Fruit fly (Drosophila melanogaster) whole organism, embryonic: ENCODE results near the gene CG31445.

ENCODE experiments used
- CG10366 ChIP-seq: fragments of 200-800 bp; sonication (Bioruptor generic); IDR thresholded peaks from 2 replicates; pipeline ENCODE4 v1.3.6; 2022; ENCODE audit warnings: missing biosample characterization, missing genetic modification characterization
- CG11504 ChIP-seq: fragments of 200-800 bp; sonication (Bioruptor generic); optimal IDR thresholded peaks from 3 replicates; lab custom pipeline; 2019; ENCODE audit warnings: missing biosample characterization, mild to moderate bottlenecking, missing genetic modification characterization, moderate library complexity
- CG12391 ChIP-seq: fragments of 200-800 bp; sonication (Bioruptor generic); optimal IDR thresholded peaks from 3 replicates; lab custom pipeline; 2018; ENCODE audit warnings: missing biosample characterization, mild to moderate bottlenecking, missing genetic modification characterization, moderate library complexity
- CG12942 ChIP-seq: fragments of 200-800 bp; sonication (Bioruptor generic); optimal IDR thresholded peaks from 3 replicates; lab custom pipeline; 2016; ENCODE audit warnings: missing biosample characterization, missing genetic modification characterization
- CG17359 ChIP-seq: fragments of 200-800 bp; sonication (Bioruptor generic); optimal IDR thresholded peaks from 3 replicates; lab custom pipeline; 2018; ENCODE audit warnings: missing biosample characterization, mild to moderate bottlenecking, missing genetic modification characterization, moderate library complexity
- CG2678 ChIP-seq: fragments of 200-800 bp; sonication (Bioruptor generic); optimal IDR thresholded peaks from 3 replicates; lab custom pipeline; 2019; ENCODE audit warnings: missing biosample characterization, mild to moderate bottlenecking, missing genetic modification characterization, moderate library complexity
- CG3407 ChIP-seq: fragments of 200-800 bp; sonication (Bioruptor generic); optimal IDR thresholded peaks from 2 replicates; lab custom pipeline; 2018; ENCODE audit warnings: missing biosample characterization, mild to moderate bottlenecking, missing genetic modification characterization
- CG4730 ChIP-seq: fragments of 200-800 bp; sonication (Bioruptor generic); IDR thresholded peaks from 2 replicates; pipeline ENCODE4 v1.3.6; 2022; ENCODE audit warnings: missing biosample characterization, missing genetic modification characterization
- CG6254 ChIP-seq: fragments of 200-800 bp; sonication (Bioruptor generic); optimal IDR thresholded peaks from 3 replicates; lab custom pipeline; 2017; ENCODE audit warnings: mild to moderate bottlenecking, missing biosample characterization, missing genetic modification reagents, missing genetic modification characterization
- CG7357 ChIP-seq: fragments of 200-800 bp; sonication (Bioruptor generic); IDR thresholded peaks from 3 replicates; pipeline ENCODE4 v1.3.6; 2022; ENCODE audit warnings: missing biosample characterization, missing genetic modification characterization
- CG7556 ChIP-seq: fragments of 200-800 bp; sonication (Bioruptor generic); optimal IDR thresholded peaks from 2 replicates; lab custom pipeline; 2017; ENCODE audit warnings: missing biosample characterization, mild to moderate bottlenecking, missing genetic modification characterization
- CG7839 ChIP-seq: fragments of 200-800 bp; sonication (Bioruptor generic); optimal IDR thresholded peaks from 3 replicates; lab custom pipeline; 2018; ENCODE audit warnings: missing biosample characterization, mild to moderate bottlenecking, missing genetic modification characterization, moderate library complexity
- CG8924 ChIP-seq: fragments of 200-800 bp; optimal IDR thresholded peaks from 3 replicates; lab custom pipeline; 2019; ENCODE audit warnings: missing biosample characterization, mild to moderate bottlenecking, missing genetic modification characterization, moderate library complexity
- Camta ChIP-seq: fragments of 200-800 bp; sonication (Bioruptor generic); optimal IDR thresholded peaks from 2 replicates; lab custom pipeline; 2016; ENCODE audit warnings: missing biosample characterization, missing genetic modification characterization
- CoRest ChIP-seq: fragments of 200-800 bp; sonication (Bioruptor generic); optimal IDR thresholded peaks from 3 replicates; lab custom pipeline; 2018; ENCODE audit warnings: missing biosample characterization, mild to moderate bottlenecking, missing genetic modification characterization, moderate library complexity
- D19A ChIP-seq: fragments of 200-800 bp; optimal IDR thresholded peaks from 3 replicates; lab custom pipeline; 2019; ENCODE audit warnings: missing biosample characterization, mild to moderate bottlenecking, missing genetic modification characterization, moderate library complexity
- Dad ChIP-seq: fragments of 200-800 bp; sonication (Bioruptor generic); optimal IDR thresholded peaks from 3 replicates; lab custom pipeline; 2016; ENCODE audit warnings: missing biosample characterization, missing genetic modification characterization
- HLH54F ChIP-seq: fragments of 200-800 bp; sonication (Bioruptor generic); optimal IDR thresholded peaks from 3 replicates; lab custom pipeline; 2016; ENCODE audit warnings: missing biosample characterization, missing genetic modification characterization
- Hr51 ChIP-seq, 2 experiments: fragments of 200-800 bp; sonication (Bioruptor generic); optimal IDR thresholded peaks; 2 replicates in 1 of 2; 3 replicates in 1 of 2; lab custom pipeline; 2016 to 2018; ENCODE audit warnings: missing biosample characterization in 2 of 2, missing genetic modification characterization in 2 of 2, mild to moderate bottlenecking in 1 of 2, moderate library complexity in 1 of 2
- Kr ChIP-seq: fragments of 200-800 bp; sonication (Bioruptor generic); optimal IDR thresholded peaks from 2 replicates; lab custom pipeline; 2017; ENCODE audit warnings: missing biosample characterization, mild to moderate bottlenecking, missing genetic modification characterization
- MTF-1 ChIP-seq: fragments of 200-800 bp; sonication (Bioruptor generic); optimal IDR thresholded peaks from 2 replicates; lab custom pipeline; 2018; ENCODE audit warnings: missing biosample characterization, mild to moderate bottlenecking, missing genetic modification characterization, borderline replicate concordance
- Mrtf ChIP-seq: fragments of 200-800 bp; sonication (Bioruptor generic); IDR thresholded peaks from 3 replicates; pipeline ENCODE4 v1.3.6; 2022; ENCODE audit warnings: missing biosample characterization, missing genetic modification characterization
- Oli ChIP-seq: fragments of 200-800 bp; sonication (Bioruptor generic); optimal IDR thresholded peaks from 2 replicates; lab custom pipeline; 2018; ENCODE audit warnings: missing biosample characterization, mild to moderate bottlenecking, missing genetic modification characterization, moderate library complexity
- PHDP ChIP-seq: fragments of 200-800 bp; sonication (Bioruptor generic); optimal IDR thresholded peaks from 3 replicates; lab custom pipeline; 2018; ENCODE audit warnings: missing biosample characterization, mild to moderate bottlenecking, missing genetic modification characterization, moderate library complexity
- Sin3A ChIP-seq: fragments of >200 bp; optimal IDR thresholded peaks from 2 replicates; lab custom pipeline; 2018
- Sox102F ChIP-seq: fragments of 200-800 bp; sonication (Bioruptor generic); optimal IDR thresholded peaks from 2 replicates; lab custom pipeline; 2018; ENCODE audit warnings: missing biosample characterization, mild to moderate bottlenecking, missing genetic modification characterization, moderate library complexity
- Xrp1 ChIP-seq: fragments of 200-800 bp; sonication (Bioruptor generic); IDR thresholded peaks from 2 replicates; pipeline ENCODE4 v1.3.6; 2022; ENCODE audit warnings: missing biosample characterization, missing genetic modification characterization
- bowl ChIP-seq: fragments of 200-800 bp; sonication (Bioruptor generic); IDR thresholded peaks from 2 replicates; pipeline ENCODE4 v1.3.6; 2022; ENCODE audit warnings: missing biosample characterization, missing genetic modification characterization
- dimm ChIP-seq: fragments of 200-800 bp; sonication (Bioruptor generic); IDR thresholded peaks from 2 replicates; pipeline ENCODE4 v1.3.6; 2022; ENCODE audit warnings: missing biosample characterization, missing genetic modification characterization
- disco-r ChIP-seq: fragments of 200-800 bp; sonication (Bioruptor generic); optimal IDR thresholded peaks from 2 replicates; lab custom pipeline; 2016; ENCODE audit warnings: missing biosample characterization, missing genetic modification characterization
- dmrt99B ChIP-seq: fragments of 200-800 bp; sonication (Bioruptor generic); optimal IDR thresholded peaks from 2 replicates; lab custom pipeline; 2018; ENCODE audit warnings: missing biosample characterization, mild to moderate bottlenecking, missing genetic modification characterization, moderate library complexity
- dpn ChIP-seq, 2 experiments: fragments of 200-800 bp; sonication (Bioruptor generic); optimal IDR thresholded peaks; 3 replicates each; lab custom pipeline; 2016; ENCODE audit warnings: missing biosample characterization in 2 of 2, missing genetic modification characterization in 2 of 2
- ewg ChIP-seq: fragments of 200-800 bp; sonication (Bioruptor generic); optimal IDR thresholded peaks from 3 replicates; lab custom pipeline; 2017; ENCODE audit warnings: mild to moderate bottlenecking, missing biosample characterization, missing genetic modification reagents, missing genetic modification characterization
- gem ChIP-seq: fragments of 200-800 bp; sonication (Bioruptor generic); optimal IDR thresholded peaks from 2 replicates; lab custom pipeline; 2019; ENCODE audit warnings: missing biosample characterization, mild to moderate bottlenecking, missing genetic modification characterization, moderate library complexity
- gfzf ChIP-seq: fragments of 200-800 bp; sonication (Bioruptor generic); optimal IDR thresholded peaks from 2 replicates; lab custom pipeline; 2016; ENCODE audit warnings: missing biosample characterization, mild to moderate bottlenecking, missing genetic modification characterization, moderate library complexity
- grau ChIP-seq: fragments of 200-800 bp; optimal IDR thresholded peaks from 3 replicates; lab custom pipeline; 2019; ENCODE audit warnings: missing biosample characterization, mild to moderate bottlenecking, missing genetic modification characterization, moderate library complexity
- gsb-n ChIP-seq: fragments of 200-800 bp; sonication (Bioruptor generic); optimal IDR thresholded peaks from 3 replicates; lab custom pipeline; 2018; ENCODE audit warnings: missing biosample characterization, mild to moderate bottlenecking, missing genetic modification characterization
- jumu ChIP-seq: fragments of 200-800 bp; sonication (Bioruptor generic); optimal IDR thresholded peaks from 3 replicates; lab custom pipeline; 2016; ENCODE audit warnings: missing biosample characterization, missing genetic modification characterization
- klu ChIP-seq: fragments of 200-800 bp; sonication (Bioruptor generic); IDR thresholded peaks from 2 replicates; pipeline ENCODE4 v1.3.6; 2022; ENCODE audit warnings: missing biosample characterization, missing genetic modification characterization
- lilli ChIP-seq: fragments of 200-800 bp; sonication (Bioruptor generic); optimal IDR thresholded peaks from 3 replicates; lab custom pipeline; 2016; ENCODE audit warnings: missing biosample characterization, missing genetic modification characterization
- lola ChIP-seq, 3 experiments: fragments of >200 bp in 2 of 3; fragments of 200-800 bp in 1 of 3; sonication (Bioruptor generic) in 1 of 3; optimal IDR thresholded peaks; 2 replicates each; lab custom pipeline; 2017 to 2019; ENCODE audit warnings: missing biosample characterization in 3 of 3, missing genetic modification characterization in 3 of 3, mild to moderate bottlenecking in 1 of 3, moderate library complexity in 1 of 3
- mam ChIP-seq: fragments of 200-800 bp; sonication (Bioruptor generic); optimal IDR thresholded peaks from 3 replicates; lab custom pipeline; 2016; ENCODE audit warnings: missing biosample characterization, missing genetic modification characterization
- mld ChIP-seq: fragments of 200-800 bp; sonication (Bioruptor generic); IDR thresholded peaks from 3 replicates; pipeline ENCODE4 v1.3.6; 2022; ENCODE audit warnings: missing biosample characterization, missing genetic modification characterization; ENCODE audit not compliant: partially characterized antibody
- row ChIP-seq: fragments of 200-800 bp; sonication (Bioruptor generic); IDR thresholded peaks from 3 replicates; pipeline ENCODE4 v1.3.6; 2022; ENCODE audit warnings: missing biosample characterization, missing genetic modification characterization
- sima ChIP-seq: fragments of 200-800 bp; sonication (Bioruptor generic); optimal IDR thresholded peaks from 2 replicates; lab custom pipeline; 2016; ENCODE audit warnings: missing biosample characterization, missing genetic modification characterization
- tap ChIP-seq: fragments of 200-800 bp; optimal IDR thresholded peaks from 3 replicates; lab custom pipeline; 2019; ENCODE audit warnings: missing biosample characterization, mild to moderate bottlenecking, missing genetic modification characterization, moderate library complexity
- tll ChIP-seq, 2 experiments: fragments of 200-800 bp in 1 of 2; fragments of >200 bp in 1 of 2; sonication (Bioruptor generic) in 1 of 2; optimal IDR thresholded peaks; 2 replicates each; lab custom pipeline; 2017 to 2019; ENCODE audit warnings: missing biosample characterization in 2 of 2, missing genetic modification characterization in 2 of 2, mild to moderate bottlenecking in 1 of 2, moderate library complexity in 1 of 2
- twi ChIP-seq: fragments of 200-800 bp; optimal IDR thresholded peaks from 2 replicates; lab custom pipeline; 2019; ENCODE audit warnings: missing biosample characterization, mild to moderate bottlenecking, missing genetic modification characterization, moderate library complexity

Gene CG31445

dm6 chr3R:29262481-29262880 is 17.9 kb upstream of the CG31445 start:
- TF ChIP-seq Kr (GFP tag; lab: Kevin White, UChicago): no peak
- no peak for TF ChIP-seq CG4730
- TF ChIP-seq lola (GFP tag; optimal IDR thresholded peaks at IDR 0.05; lab: Kevin White, UChicago): no peak
- peak; percentile 97 for TF ChIP-seq twi
- no peak for TF ChIP-seq lilli (GFP tag; lab: Kevin White, UChicago)

dm6 chr3R:29259466-29260132 is 15.0 kb upstream of the CG31445 start:
- TF ChIP-seq CG8924 (tag; lab: Kevin White, UChicago) (peak; percentile 14), Sox102F (peak; percentile 28), Hr51 (GFP tag; optimal IDR thresholded peaks at IDR 0.05; lab: Kevin White, UChicago) (peak in 1 of 2 experiments; percentile 27), Dad (GFP tag; lab: Kevin White, UChicago) (no peak), tll (GFP tag; optimal IDR thresholded peaks at IDR 0.05; lab: Kevin White, UChicago) (no peak), CoRest (tag; lab: Kevin White, UChicago) (peak; percentile 6), CG7556 (GFP tag; lab: Kevin White, UChicago) (no peak), Oli (tag; lab: Kevin White, UChicago) (peak; percentile 4), row (GFP tag; lab: Robert Waterston, UW) (peak; percentile 46), dmrt99B (tag; lab: Kevin White, UChicago) (peak; percentile 8), tap (tag; lab: Kevin White, UChicago) (peak; percentile 3), bowl (no peak), mam (GFP tag; lab: Kevin White, UChicago) (no peak), sima (GFP tag; lab: Kevin White, UChicago) (no peak), Mrtf (GFP tag; lab: Robert Waterston, UW) (no peak), MTF-1 (GFP tag; lab: Kevin White, UChicago) (no peak), ewg (no peak), CG3407 (GFP tag; lab: Kevin White, UChicago) (no peak), disco-r (GFP tag; lab: Kevin White, UChicago) (no peak), HLH54F (no peak), dpn (GFP tag; optimal IDR thresholded peaks at IDR 0.05; lab: Kevin White, UChicago) (no peak), jumu (no peak), klu (no peak), CG2678 (tag; lab: Kevin White, UChicago) (peak; percentile 27), CG7839 (tag; lab: Kevin White, UChicago) (peak; percentile 11), CG10366 (GFP tag; lab: Robert Waterston, UW) (no peak), CG17359 (tag; lab: Kevin White, UChicago) (peak; percentile 13), mld (GFP tag; lab: Robert Waterston, UW) (no peak), PHDP (peak; percentile 28), twi (peak; percentile 94), dimm (GFP tag; lab: Robert Waterston, UW) (no peak), D19A (peak; percentile 93), Sin3A (lab: Kevin White, UChicago) (no peak), CG11504 (tag; lab: Kevin White, UChicago) (peak; percentile 27), Xrp1 (GFP tag; lab: Robert Waterston, UW) (no peak), CG6254 (no peak), gem (tag; lab: Kevin White, UChicago) (peak; percentile 31), CG12942 (GFP tag; lab: Kevin White, UChicago) (no peak), gsb-n (tag; lab: Kevin White, UChicago) (no peak), CG7357 (no peak), grau (peak; percentile 15), gfzf (GFP tag; lab: Kevin White, UChicago) (no peak), Camta (GFP tag; lab: Kevin White, UChicago) (no peak), CG12391 (tag; lab: Kevin White, UChicago) (peak; percentile 22)
